Worm (Caenorhabditis elegans) whole organism, young adult: Measurements from ENCODE around the gene T03E6.9.
A peak's percentile ranks its signal among the peaks of the same experiment; 100 is the strongest.

Source experiments
- B0261.1 ChIP-seq: sonication (generic microtip); optimal IDR thresholded peaks from 2 replicates; lab custom pipeline; 2016; ENCODE audit warnings: mild to moderate bottlenecking, missing genetic modification characterization, moderate library complexity, missing compliant biosample characterization
- C06A6.2 ChIP-seq: fragments of 200-800 bp; sonication (Bioruptor generic); conservative IDR thresholded peaks from 2 replicates; pipeline ENCODE4 v1.3.6; 2022; ENCODE audit warnings: missing genetic modification characterization, missing compliant biosample characterization
- C17E4.6 ChIP-seq: fragments of 200-800 bp; sonication (Bioruptor generic); IDR thresholded peaks from 2 replicates; pipeline ENCODE4 v1.3.6; 2022; ENCODE audit warnings: missing genetic modification reagents, missing genetic modification characterization, missing compliant biosample characterization
- D2030.7 ChIP-seq: fragments of 200-800 bp; sonication (Bioruptor generic); IDR thresholded peaks from 2 replicates; pipeline ENCODE4 v1.3.6; 2022; ENCODE audit warnings: missing genetic modification reagents, missing genetic modification characterization, missing compliant biosample characterization
- F10E7.11 ChIP-seq: sonication (generic microtip); optimal IDR thresholded peaks from 2 replicates; lab custom pipeline; 2017; ENCODE audit warnings: mild to moderate bottlenecking, missing genetic modification characterization, moderate library complexity, missing compliant biosample characterization
- F22D6.2 ChIP-seq: sonication (generic microtip); optimal IDR thresholded peaks from 2 replicates; lab custom pipeline; 2016; ENCODE audit warnings: mild to moderate bottlenecking, missing genetic modification characterization, missing compliant biosample characterization
- F39B2.1 ChIP-seq: fragments of 200-800 bp; sonication (Bioruptor generic); IDR thresholded peaks from 2 replicates; pipeline ENCODE4 v1.3.6; 2022; ENCODE audit warnings: missing genetic modification reagents, missing genetic modification characterization, missing compliant biosample characterization
- K12H6.12 ChIP-seq: fragments of 200-800 bp; sonication (Bioruptor generic); optimal IDR thresholded peaks from 2 replicates; lab custom pipeline; 2018; ENCODE audit warnings: mild to moderate bottlenecking, missing genetic modification characterization, missing compliant biosample characterization
- T26A5.8 ChIP-seq: sonication (generic microtip); optimal IDR thresholded peaks from 2 replicates; lab custom pipeline; 2016; ENCODE audit warnings: missing genetic modification characterization, missing compliant biosample characterization
- Y53F4B.3 ChIP-seq: fragments of 200-800 bp; sonication (Bioruptor generic); IDR thresholded peaks from 2 replicates; pipeline ENCODE4 v1.3.6; 2022; ENCODE audit warnings: missing genetic modification reagents, missing genetic modification characterization, missing compliant biosample characterization
- Y56A3A.18 ChIP-seq: fragments of 200-800 bp; sonication (Bioruptor generic); IDR thresholded peaks from 2 replicates; pipeline ENCODE4 v1.3.6; 2022; ENCODE audit warnings: missing genetic modification reagents, missing genetic modification characterization, missing compliant biosample characterization
- Y67H2A.10 ChIP-seq: fragments of 200-800 bp; sonication (Bioruptor generic); conservative IDR thresholded peaks from 2 replicates; pipeline ENCODE4 v1.3.6; 2022; ENCODE audit warnings: missing genetic modification reagents, missing genetic modification characterization, missing compliant biosample characterization
- ZK185.1 ChIP-seq: sonication (generic microtip); optimal IDR thresholded peaks from 2 replicates; lab custom pipeline; 2016; ENCODE audit warnings: mild to moderate bottlenecking, missing genetic modification characterization, missing compliant biosample characterization; ENCODE audit not compliant: poor library complexity, severe bottlenecking
- athp-1 ChIP-seq: sonication (generic microtip); optimal IDR thresholded peaks from 2 replicates; lab custom pipeline; 2017; ENCODE audit warnings: mild to moderate bottlenecking, missing genetic modification characterization, missing compliant biosample characterization
- attf-6 ChIP-seq: fragments of 200-800 bp; sonication (Bioruptor generic); IDR thresholded peaks from 2 replicates; pipeline ENCODE4 v1.3.6; 2022; ENCODE audit warnings: missing genetic modification reagents, missing genetic modification characterization, missing compliant biosample characterization
- ccch-3 ChIP-seq: fragments of 200-800 bp; sonication (Bioruptor generic); optimal IDR thresholded peaks from 2 replicates; lab custom pipeline; 2018; ENCODE audit warnings: mild to moderate bottlenecking, missing genetic modification characterization, missing compliant biosample characterization
- ceh-58 ChIP-seq: fragments of 200-800 bp; sonication (Bioruptor generic); IDR thresholded peaks from 2 replicates; pipeline ENCODE4 v1.3.6; 2022; ENCODE audit warnings: missing genetic modification characterization, missing compliant biosample characterization
- chd-7 ChIP-seq: sonication (generic microtip); optimal IDR thresholded peaks from 2 replicates; lab custom pipeline; 2016; ENCODE audit warnings: mild to moderate bottlenecking, missing genetic modification characterization, moderate library complexity, missing compliant biosample characterization
- die-1 ChIP-seq: sonication (generic microtip); optimal IDR thresholded peaks from 2 replicates; lab custom pipeline; 2016; ENCODE audit warnings: missing genotype, mild to moderate bottlenecking, missing genetic modification characterization, missing compliant biosample characterization
- egl-44 ChIP-seq: fragments of 200-800 bp; sonication (Bioruptor generic); IDR thresholded peaks from 2 replicates; pipeline ENCODE4 v1.3.6; 2022; ENCODE audit warnings: missing genetic modification reagents, missing genetic modification characterization, missing compliant biosample characterization
- ets-4 ChIP-seq: fragments of 200-800 bp; sonication (Bioruptor generic); optimal IDR thresholded peaks from 2 replicates; lab custom pipeline; 2018; ENCODE audit warnings: mild to moderate bottlenecking, missing genetic modification characterization, missing compliant biosample characterization
- fkh-3 ChIP-seq: sonication (generic microtip); optimal IDR thresholded peaks from 2 replicates; lab custom pipeline; 2016; ENCODE audit warnings: mild to moderate bottlenecking, missing genetic modification characterization, missing compliant biosample characterization
- him-1 ChIP-seq: sonication (generic microtip); optimal IDR thresholded peaks from 2 replicates; lab custom pipeline; 2016; ENCODE audit warnings: missing genotype, missing genetic modification reagents, missing genetic modification characterization, missing compliant biosample characterization
- hmg-1.2 ChIP-seq: fragments of 200-800 bp; sonication (Bioruptor generic); IDR thresholded peaks from 2 replicates; pipeline ENCODE4 v1.3.6; 2022; ENCODE audit warnings: missing genetic modification reagents, missing genetic modification characterization, missing compliant biosample characterization
- let-607 ChIP-seq, 2 experiments: fragments of 200-800 bp in 1 of 2; sonication (Bioruptor generic) in 1 of 2; sonication (generic microtip) in 1 of 2; optimal IDR thresholded peaks; 2 replicates each; lab custom pipeline; 2016 to 2018; ENCODE audit warnings: mild to moderate bottlenecking in 2 of 2, missing compliant biosample characterization in 2 of 2, missing genetic modification characterization in 2 of 2, moderate library complexity in 2 of 2, missing genotype in 1 of 2
- lin-26 ChIP-seq: fragments of 200-800 bp; sonication (Bioruptor generic); IDR thresholded peaks from 2 replicates; pipeline ENCODE4 v1.3.6; 2022; ENCODE audit warnings: missing genetic modification reagents, missing genetic modification characterization, missing compliant biosample characterization
- lin-40 ChIP-seq: sonication (generic microtip); optimal IDR thresholded peaks from 2 replicates; lab custom pipeline; 2016; ENCODE audit warnings: missing genetic modification characterization, mild to moderate bottlenecking, missing compliant biosample characterization, missing genotype, missing genetic modification reagents
- lir-1 ChIP-seq: fragments of 200-800 bp; sonication (Bioruptor generic); conservative IDR thresholded peaks from 2 replicates; pipeline ENCODE4 v1.3.6; 2022; ENCODE audit warnings: missing genetic modification reagents, missing genetic modification characterization, missing compliant biosample characterization
- lsl-1 ChIP-seq: fragments of 200-800 bp; sonication (Bioruptor generic); optimal IDR thresholded peaks from 2 replicates; lab custom pipeline; 2018; ENCODE audit warnings: mild to moderate bottlenecking, missing genetic modification characterization, moderate library complexity, missing compliant biosample characterization
- mxl-1 ChIP-seq: sonication (generic microtip); optimal IDR thresholded peaks from 2 replicates; lab custom pipeline; 2016; ENCODE audit warnings: missing genetic modification characterization, missing compliant biosample characterization
- nfyb-1 ChIP-seq: fragments of 200-800 bp; sonication (Bioruptor generic); IDR thresholded peaks from 2 replicates; pipeline ENCODE4 v1.3.6; 2022; ENCODE audit warnings: missing genetic modification reagents, missing genetic modification characterization, missing compliant biosample characterization
- nhr-80 ChIP-seq: sonication (generic microtip); optimal IDR thresholded peaks from 2 replicates; lab custom pipeline; 2016; ENCODE audit warnings: missing genetic modification characterization, missing compliant biosample characterization
- nhr-90 ChIP-seq: sonication (generic microtip); optimal IDR thresholded peaks from 2 replicates; lab custom pipeline; 2016; ENCODE audit warnings: missing genotype, mild to moderate bottlenecking, missing genetic modification characterization, missing compliant biosample characterization
- pbrm-1 ChIP-seq: fragments of 200-800 bp; sonication (Bioruptor generic); IDR thresholded peaks from 2 replicates; pipeline ENCODE4 v1.3.6; 2022; ENCODE audit warnings: missing genetic modification reagents, missing genetic modification characterization, missing compliant biosample characterization
- rpc-1 ChIP-seq, 2 experiments: fragments of 150-350 bp in 1 of 2; sonication (generic microtip) in 1 of 2; optimal IDR thresholded peaks; 2 replicates each; lab custom pipeline; 2014 to 2018; ENCODE audit warnings: missing biosample characterization in 1 of 2, missing genetic modification characterization in 1 of 2, missing genetic modification reagents in 1 of 2, missing genotype in 1 of 2
- snpc-1.1 ChIP-seq: sonication (generic microtip); optimal IDR thresholded peaks from 2 replicates; lab custom pipeline; 2017; ENCODE audit warnings: missing genetic modification characterization, mild to moderate bottlenecking, missing compliant biosample characterization, antibody characterized with exemption, moderate library complexity, missing genotype, missing genetic modification reagents; ENCODE audit not compliant: insufficient read depth
- snpc-4 ChIP-seq, 5 experiments: fragments of 150-350 bp in 1 of 5; sonication (generic microtip) in 4 of 5; optimal IDR thresholded peaks; 2 replicates each; lab custom pipeline; 2014 to 2018; ENCODE audit warnings: missing genetic modification characterization in 5 of 5, missing biosample characterization in 3 of 5, antibody characterized with exemption in 2 of 5, mild to moderate bottlenecking in 2 of 5, missing compliant biosample characterization in 2 of 5, missing genotype in 2 of 5, moderate library complexity in 2 of 5, missing genetic modification reagents in 1 of 5
- tbp1 ChIP-seq: fragments of 200-800 bp; sonication (Bioruptor generic); optimal IDR thresholded peaks from 2 replicates; lab custom pipeline; 2018; ENCODE audit warnings: mild to moderate bottlenecking, missing genetic modification characterization, missing compliant biosample characterization
- zim-3 ChIP-seq: sonication (generic microtip); optimal IDR thresholded peaks from 2 replicates; lab custom pipeline; 2017; ENCODE audit warnings: mild to moderate bottlenecking, missing genetic modification characterization, moderate library complexity, missing compliant biosample characterization
- ztf-18 ChIP-seq: sonication (generic microtip); optimal IDR thresholded peaks from 2 replicates; lab custom pipeline; 2016; ENCODE audit warnings: missing genotype, mild to moderate bottlenecking, missing genetic modification characterization, missing compliant biosample characterization
- ztf-22 ChIP-seq: fragments of 200-800 bp; sonication (Bioruptor generic); optimal IDR thresholded peaks from 2 replicates; lab custom pipeline; 2018; ENCODE audit warnings: mild to moderate bottlenecking, missing genetic modification characterization, moderate library complexity, missing compliant biosample characterization
- ztf-25 ChIP-seq: fragments of 200-800 bp; sonication (Bioruptor generic); IDR thresholded peaks from 2 replicates; pipeline ENCODE4 v1.3.6; 2022; ENCODE audit warnings: missing genetic modification reagents, missing genetic modification characterization, missing compliant biosample characterization
- ztf-28 ChIP-seq: fragments of 200-800 bp; sonication (Bioruptor generic); IDR thresholded peaks from 2 replicates; pipeline ENCODE4 v1.3.6; 2022; ENCODE audit warnings: missing genetic modification reagents, missing genetic modification characterization, missing compliant biosample characterization
- ztf-6 ChIP-seq: fragments of 200-800 bp; sonication (Bioruptor generic); IDR thresholded peaks from 2 replicates; pipeline ENCODE4 v1.3.6; 2022; ENCODE audit warnings: missing genetic modification reagents, missing genetic modification characterization, missing compliant biosample characterization

The T03E6.9 gene

DNA sequence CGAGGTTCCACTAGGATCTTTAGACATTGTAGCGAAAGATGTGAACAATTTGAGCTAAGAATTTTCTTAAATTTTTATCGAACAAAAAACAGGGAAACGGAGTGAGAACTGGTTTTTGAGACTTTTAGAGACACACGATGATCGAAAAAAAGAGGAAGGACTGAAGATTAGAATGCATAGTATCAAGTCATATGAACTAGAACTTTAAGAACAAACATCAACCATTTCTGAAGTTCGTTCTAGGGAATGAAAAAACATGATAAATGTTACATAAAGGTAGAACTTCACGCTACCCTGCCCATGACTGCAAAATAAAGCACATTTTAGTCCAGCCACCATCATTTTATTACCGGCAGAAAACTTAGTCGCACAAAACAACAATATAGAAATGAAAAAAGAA lies 45.8 kb upstream of the T03E6.9 start, which contains the start of gene W06G6.9:
Gene W06G6.9 (minus strand): TSS at position 101 of the 400 bp plus-strand sequence.
- no peak for TF ChIP-seq fkh-3 (tag; lab: Kevin White, UChicago)
- TF ChIP-seq lir-1 = no peak
- no peak for TF ChIP-seq athp-1
- TF ChIP-seq C06A6.2 (GFP tag; lab: Robert Waterston, UW) = no peak
- TF ChIP-seq F10E7.11 (tag; lab: Kevin White, UChicago) = no peak
- no peak for TF ChIP-seq nhr-80 (tag; lab: Kevin White, UChicago)
- TF ChIP-seq pbrm-1 (GFP tag; lab: Robert Waterston, UW) = no peak
- no peak for TF ChIP-seq chd-7 (tag; lab: Kevin White, UChicago)
- no peak for TF ChIP-seq ztf-6 (GFP tag; lab: Robert Waterston, UW)
- TF ChIP-seq F22D6.2 = no peak
- no peak for TF ChIP-seq mxl-1 (tag; lab: Kevin White, UChicago)
- TF ChIP-seq F39B2.1 (GFP tag; lab: Robert Waterston, UW) = no peak
- TF ChIP-seq C17E4.6 (GFP tag; lab: Robert Waterston, UW) = no peak

- peak; percentile 64 for TF ChIP-seq B0261.1 (tag; lab: Kevin White, UChicago)
- TF ChIP-seq lsl-1 (GFP tag; lab: Kevin White, UChicago) = no peak
- TF ChIP-seq snpc-4 (GFP tag; optimal IDR thresholded peaks at IDR 0.05; lab: Kevin White, UChicago) = peak; percentile 15
- peak in 3 of 4 experiments; percentile 42 to 86 (median 79) for TF ChIP-seq snpc-4 (tag; optimal IDR thresholded peaks at IDR 0.05; lab: Kevin White, UChicago)
- TF ChIP-seq hmg-1.2 (GFP tag; lab: Robert Waterston, UW) = peak; percentile 33; the same call in 1 of the 2 replicates
- no peak for TF ChIP-seq ccch-3 (GFP tag; lab: Kevin White, UChicago)
- peak; percentile 20 for TF ChIP-seq ztf-18 (tag; lab: Kevin White, UChicago)
- TF ChIP-seq lin-26 (GFP tag; lab: Robert Waterston, UW) = peak; percentile 62; the same call in 1 of the 2 replicates
- TF ChIP-seq ets-4 (GFP tag; lab: Kevin White, UChicago) = no peak
- peak; percentile 72; the same call in 1 of the 2 replicates for TF ChIP-seq attf-6 (GFP tag; lab: Robert Waterston, UW)
- TF ChIP-seq nfyb-1 (GFP tag; lab: Robert Waterston, UW) = peak; percentile 69; the same call in 1 of the 2 replicates
- peak; percentile 86 for TF ChIP-seq tbp1 (GFP tag; lab: Kevin White, UChicago)
- TF ChIP-seq snpc-1.1 (tag; lab: Kevin White, UChicago) = peak; percentile 56
- TF ChIP-seq Y67H2A.10 = no peak
- peak; percentile 48 for TF ChIP-seq nhr-90 (tag; lab: Kevin White, UChicago)
- peak; percentile 56 for TF ChIP-seq him-1
- TF ChIP-seq ztf-25 (GFP tag; lab: Robert Waterston, UW) = 0 out of 2 replicates have a peak, but pooled peaks have one; percentile 20
- TF ChIP-seq die-1 (tag; lab: Kevin White, UChicago) = peak; percentile 56
- TF ChIP-seq rpc-1 (optimal IDR thresholded peaks at IDR 0.05; lab: Kevin White, UChicago) = peak; percentile 63
- peak; percentile 78 for TF ChIP-seq rpc-1 (tag; optimal IDR thresholded peaks at IDR 0.05; lab: Kevin White, UChicago)
These were observed 44.8 kb upstream of the T03E6.9 start, which contains the start of gene W06G6.17 for ce11 chrV:16645201-16645940. Gene W06G6.17, minus strand, starts transcription at chrV:16645251.

- no peak for TF ChIP-seq zim-3 (tag; lab: Kevin White, UChicago)
- no peak for TF ChIP-seq T26A5.8 (tag; lab: Kevin White, UChicago)
- TF ChIP-seq ZK185.1 (tag; lab: Kevin White, UChicago) = no peak
- TF ChIP-seq ztf-18 (tag; lab: Kevin White, UChicago) = no peak
- TF ChIP-seq ztf-28 (GFP tag; lab: Robert Waterston, UW) = no peak
- no peak for TF ChIP-seq D2030.7 (GFP tag; lab: Robert Waterston, UW)
- TF ChIP-seq ceh-58 (GFP tag; lab: Robert Waterston, UW) = no peak
- no peak for TF ChIP-seq lin-40
- TF ChIP-seq let-607 (tag; optimal IDR thresholded peaks at IDR 0.05; lab: Kevin White, UChicago) = no peak
- no peak for TF ChIP-seq K12H6.12 (tag; lab: Kevin White, UChicago)
- TF ChIP-seq ztf-22 (GFP tag; lab: Kevin White, UChicago) = no peak
- TF ChIP-seq Y53F4B.3 (GFP tag; lab: Robert Waterston, UW) = no peak
- no peak for TF ChIP-seq egl-44
- TF ChIP-seq Y56A3A.18 (GFP tag; lab: Robert Waterston, UW) = no peak
- TF ChIP-seq chd-7 (tag; lab: Kevin White, UChicago) = no peak
These were observed 43.0 kb upstream of the T03E6.9 start, which contains the start of gene srw-77 for ce11 chrV:16643558-16643957. Gene srw-77, minus strand, starts transcription at chrV:16643658.
